Worm (Caenorhabditis elegans) whole organism, L3 larva: ENCODE results near the gene C09F9.2.

Experiments
- ceh-82 ChIP-seq: fragments of 150-350 bp; optimal IDR thresholded peaks from 2 replicates; lab custom pipeline; 2014; ENCODE audit warnings: missing biosample characterization, missing genetic modification characterization
- mdl-1 ChIP-seq: fragments of 150-350 bp; optimal IDR thresholded peaks from 2 replicates; lab custom pipeline; 2014; ENCODE audit warnings: missing biosample characterization, missing genetic modification characterization
- nhr-237 ChIP-seq: fragments of 150-350 bp; optimal IDR thresholded peaks from 2 replicates; lab custom pipeline; 2014; ENCODE audit warnings: missing biosample characterization, missing genetic modification characterization
- nhr-25 ChIP-seq: sonication (generic microtip); optimal IDR thresholded peaks from 2 replicates; lab custom pipeline; 2017; ENCODE audit warnings: missing biosample characterization, missing genetic modification characterization
- nhr-76 ChIP-seq: fragments of 150-350 bp; sonication (generic microtip); optimal IDR thresholded peaks from 5 replicates; lab custom pipeline; 2014; ENCODE audit warnings: missing biosample characterization, missing genetic modification characterization
- nhr-77 ChIP-seq: fragments of 150-350 bp; optimal IDR thresholded peaks from 2 replicates; lab custom pipeline; 2014; ENCODE audit warnings: missing biosample characterization, missing genetic modification characterization
- pha-4 ChIP-seq: fragments of 150-350 bp; optimal IDR thresholded peaks from 2 replicates; lab custom pipeline; 2014; ENCODE audit warnings: missing biosample characterization, missing genetic modification reagents, missing genetic modification characterization
- tbx-2 ChIP-seq: sonication (generic microtip); optimal IDR thresholded peaks from 2 replicates; lab custom pipeline; 2016; ENCODE audit warnings: mild to moderate bottlenecking, missing genetic modification characterization, missing compliant biosample characterization
- ztf-4 ChIP-seq: fragments of 150-350 bp; optimal IDR thresholded peaks from 2 replicates; lab custom pipeline; 2014; ENCODE audit warnings: missing biosample characterization, missing genetic modification characterization

DNA sequence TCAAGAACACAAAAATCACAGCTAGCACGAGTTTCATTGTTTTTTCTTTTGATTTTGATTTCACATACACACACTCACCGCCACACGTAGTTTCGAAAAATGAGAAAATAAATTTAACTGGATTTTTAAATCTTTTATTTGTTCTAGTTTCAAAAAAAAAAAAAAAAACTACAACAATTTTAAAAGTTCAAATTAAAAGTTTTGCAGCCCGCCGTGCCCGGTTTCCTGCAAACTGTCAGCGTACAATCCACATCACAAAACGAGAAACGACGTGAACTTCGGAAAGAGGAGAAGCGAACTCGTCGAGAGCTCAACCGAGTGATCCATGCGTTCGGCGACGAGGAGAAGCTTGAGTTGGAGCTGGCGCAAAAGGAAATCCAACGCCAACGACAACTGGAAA, 52.4 kb downstream of the C09F9.2 start, which contains the start of gene Y54E2A.5:
- TF ChIP-seq mdl-1 (tag; lab: Kevin White, UChicago): no peak
- TF ChIP-seq pha-4 (tag; lab: Kevin White, UChicago): no peak
- TF ChIP-seq nhr-77 (tag; lab: Kevin White, UChicago): no peak
- TF ChIP-seq ceh-82 (tag; lab: Kevin White, UChicago): no peak
- TF ChIP-seq nhr-76 (tag; lab: Kevin White, UChicago): no peak
- TF ChIP-seq nhr-237: no peak
- no peak for TF ChIP-seq nhr-25 (tag; lab: Kevin White, UChicago)
- TF ChIP-seq tbx-2 (tag; lab: Kevin White, UChicago): no peak
- no peak for TF ChIP-seq ztf-4 (tag; lab: Kevin White, UChicago)
